Fruit fly (Drosophila melanogaster) whole organism, embryonic: ENCODE data around the gene Gip.
A peak's percentile ranks its signal among the peaks of the same experiment; 100 is the strongest.

Experiments
- B-H2 ChIP-seq: fragments of 200-800 bp; sonication (Bioruptor generic); optimal IDR thresholded peaks from 2 replicates; lab custom pipeline; 2018; ENCODE audit warnings: missing biosample characterization, mild to moderate bottlenecking, missing genetic modification characterization
- CG10654 ChIP-seq: fragments of 200-800 bp; sonication (Bioruptor generic); optimal IDR thresholded peaks from 2 replicates; lab custom pipeline; 2016; ENCODE audit warnings: missing biosample characterization, missing genetic modification characterization
- CG11696 ChIP-seq: fragments of 200-800 bp; sonication (Bioruptor generic); IDR thresholded peaks from 2 replicates; pipeline ENCODE4 v1.3.6; 2022; ENCODE audit warnings: missing biosample characterization, missing genetic modification characterization
- CG13287 ChIP-seq: fragments of 200-800 bp; sonication (Bioruptor generic); IDR thresholded peaks from 2 replicates; pipeline ENCODE4 v1.3.6; 2022; ENCODE audit warnings: missing biosample characterization, missing genetic modification characterization; ENCODE audit not compliant: partially characterized antibody
- CG16813 ChIP-seq: fragments of 200-800 bp; sonication (Bioruptor generic); IDR thresholded peaks from 3 replicates; pipeline ENCODE4 v1.3.6; 2022; ENCODE audit warnings: missing biosample characterization, missing genetic modification characterization; ENCODE audit not compliant: partially characterized antibody
- CG18764 ChIP-seq: fragments of 200-800 bp; sonication (Bioruptor generic); optimal IDR thresholded peaks from 3 replicates; lab custom pipeline; 2016; ENCODE audit warnings: missing biosample characterization, missing genetic modification characterization
- CG32532 ChIP-seq: fragments of 200-800 bp; sonication (Bioruptor generic); IDR thresholded peaks from 2 replicates; pipeline ENCODE4 v1.3.6; 2022; ENCODE audit warnings: missing biosample characterization, missing genetic modification characterization
- CG34376 ChIP-seq: fragments of 200-800 bp; sonication (Bioruptor generic); optimal IDR thresholded peaks from 2 replicates; lab custom pipeline; 2018; ENCODE audit warnings: missing biosample characterization, mild to moderate bottlenecking, missing genetic modification characterization
- CG3838 ChIP-seq: fragments of 200-800 bp; sonication (Bioruptor generic); optimal IDR thresholded peaks from 3 replicates; lab custom pipeline; 2016; ENCODE audit warnings: missing biosample characterization, missing genetic modification characterization
- CG6683 ChIP-seq: fragments of 200-800 bp; sonication (Bioruptor generic); optimal IDR thresholded peaks from 2 replicates; lab custom pipeline; 2017; ENCODE audit warnings: missing biosample characterization, mild to moderate bottlenecking, missing genetic modification characterization, missing genetic modification reagents
- CG7963 ChIP-seq: fragments of 200-800 bp; sonication (Bioruptor generic); IDR thresholded peaks from 3 replicates; pipeline ENCODE4 v1.3.6; 2022; ENCODE audit warnings: missing biosample characterization, missing genetic modification characterization; ENCODE audit not compliant: partially characterized antibody
- CG7987 ChIP-seq: fragments of 200-800 bp; sonication (Bioruptor generic); optimal IDR thresholded peaks from 2 replicates; lab custom pipeline; 2018; ENCODE audit warnings: missing biosample characterization, mild to moderate bottlenecking, missing genetic modification characterization, moderate library complexity
- CG8944 ChIP-seq: fragments of 200-800 bp; sonication (Bioruptor generic); optimal IDR thresholded peaks from 3 replicates; lab custom pipeline; 2016; ENCODE audit warnings: missing biosample characterization, missing genetic modification characterization
- Hr51 ChIP-seq, 2 experiments: fragments of 200-800 bp; sonication (Bioruptor generic); optimal IDR thresholded peaks; 2 replicates in 1 of 2; 3 replicates in 1 of 2; lab custom pipeline; 2016 to 2018; ENCODE audit warnings: missing biosample characterization in 2 of 2, missing genetic modification characterization in 2 of 2, mild to moderate bottlenecking in 1 of 2, moderate library complexity in 1 of 2
- Hsf ChIP-seq: fragments of 200-800 bp; sonication (Bioruptor generic); optimal IDR thresholded peaks from 3 replicates; lab custom pipeline; 2016; ENCODE audit warnings: missing biosample characterization, missing genetic modification characterization
- Med ChIP-seq: fragments of 200-800 bp; sonication (Bioruptor generic); peaks from one replicate; lab custom pipeline; 2016; ENCODE audit warnings: missing biosample characterization, missing genetic modification characterization, mild to moderate bottlenecking, inconsistent platforms, moderate library complexity
- Mes4 ChIP-seq: fragments of 200-800 bp; sonication (Bioruptor generic); optimal IDR thresholded peaks from 2 replicates; lab custom pipeline; 2016; ENCODE audit warnings: missing biosample characterization, missing genetic modification characterization
- Neu2 ChIP-seq: fragments of 200-800 bp; sonication (Bioruptor generic); optimal IDR thresholded peaks from 3 replicates; lab custom pipeline; 2016; ENCODE audit warnings: missing biosample characterization, missing genetic modification characterization, borderline replicate concordance
- Nf-YB ChIP-seq: fragments of 200-800 bp; sonication (Bioruptor generic); optimal IDR thresholded peaks from 3 replicates; lab custom pipeline; 2019; ENCODE audit warnings: missing biosample characterization, mild to moderate bottlenecking, missing genetic modification characterization, moderate library complexity
- Nf-YC ChIP-seq: fragments of 200-800 bp; optimal IDR thresholded peaks from 3 replicates; lab custom pipeline; 2019; ENCODE audit warnings: missing biosample characterization, mild to moderate bottlenecking, missing genetic modification characterization, moderate library complexity
- Pdp1 ChIP-seq, 2 experiments: fragments of 200-800 bp; sonication (Bioruptor generic); optimal IDR thresholded peaks; 3 replicates each; lab custom pipeline; 2016; ENCODE audit warnings: missing biosample characterization in 2 of 2, missing genetic modification characterization in 2 of 2, mild to moderate bottlenecking in 1 of 2, moderate library complexity in 1 of 2
- Vsx1 ChIP-seq: fragments of 200-800 bp; sonication (Bioruptor generic); optimal IDR thresholded peaks from 2 replicates; lab custom pipeline; 2017; ENCODE audit warnings: missing biosample characterization, mild to moderate bottlenecking, missing genetic modification characterization, missing genetic modification reagents
- YL-1 ChIP-seq: fragments of 200-800 bp; sonication (Bioruptor generic); optimal IDR thresholded peaks from 3 replicates; lab custom pipeline; 2017; ENCODE audit warnings: missing biosample characterization, mild to moderate bottlenecking, missing genetic modification characterization
- amos ChIP-seq: fragments of 200-800 bp; sonication (Bioruptor generic); IDR thresholded peaks from 2 replicates; pipeline ENCODE4 v1.3.6; 2022; ENCODE audit warnings: missing biosample characterization, missing genetic modification characterization; ENCODE audit not compliant: partially characterized antibody
- aop ChIP-seq: fragments of 200-800 bp; sonication (Bioruptor generic); IDR thresholded peaks from 2 replicates; pipeline ENCODE4 v1.3.6; 2022; ENCODE audit warnings: missing biosample characterization, missing genetic modification characterization
- ap ChIP-seq: fragments of 200-800 bp; sonication (Bioruptor generic); IDR thresholded peaks from 2 replicates; pipeline ENCODE4 v1.3.6; 2022; ENCODE audit warnings: missing biosample characterization, missing genetic modification characterization
- ase ChIP-seq: fragments of 200-800 bp; sonication (Bioruptor generic); IDR thresholded peaks from 3 replicates; pipeline ENCODE4 v1.3.6; 2022; ENCODE audit warnings: missing biosample characterization, missing genetic modification characterization
- ash1 ChIP-seq: fragments of 200-800 bp; sonication (Bioruptor generic); optimal IDR thresholded peaks from 2 replicates; lab custom pipeline; 2018; ENCODE audit warnings: missing biosample characterization, mild to moderate bottlenecking, missing genetic modification characterization
- chinmo ChIP-seq: fragments of 200-800 bp; sonication (Bioruptor generic); IDR thresholded peaks from 4 replicates; pipeline ENCODE4 v1.3.6; 2022; ENCODE audit warnings: missing biosample characterization, missing genetic modification characterization; ENCODE audit not compliant: partially characterized antibody
- da ChIP-seq: fragments of 200-800 bp; sonication (Bioruptor generic); optimal IDR thresholded peaks from 2 replicates; lab custom pipeline; 2016; ENCODE audit warnings: missing biosample characterization, missing genetic modification characterization
- dm ChIP-seq: fragments of 200-800 bp; sonication (Bioruptor generic); optimal IDR thresholded peaks from 3 replicates; lab custom pipeline; 2016; ENCODE audit warnings: missing biosample characterization, missing genetic modification characterization
- eve ChIP-seq, 2 experiments: fragments of >200 bp; optimal IDR thresholded peaks; 2 replicates each; lab custom pipeline; 2017; ENCODE audit warnings: missing biosample characterization in 2 of 2, missing genetic modification characterization in 2 of 2
- grn ChIP-seq: fragments of 200-800 bp; sonication (Bioruptor generic); optimal IDR thresholded peaks from 3 replicates; lab custom pipeline; 2017; ENCODE audit warnings: missing biosample characterization, missing genetic modification characterization
- gsb-n ChIP-seq: fragments of 200-800 bp; sonication (Bioruptor generic); optimal IDR thresholded peaks from 3 replicates; lab custom pipeline; 2018; ENCODE audit warnings: missing biosample characterization, mild to moderate bottlenecking, missing genetic modification characterization
- her ChIP-seq: fragments of 200-800 bp; sonication (Bioruptor generic); optimal IDR thresholded peaks from 2 replicates; lab custom pipeline; 2016; ENCODE audit warnings: missing biosample characterization, missing genetic modification characterization
- lab ChIP-seq: fragments of 200-800 bp; sonication (Bioruptor generic); optimal IDR thresholded peaks from 3 replicates; lab custom pipeline; 2017; ENCODE audit warnings: missing biosample characterization, missing genetic modification characterization, mild to moderate bottlenecking, moderate library complexity, missing genetic modification reagents
- mirr ChIP-seq: fragments of 200-800 bp; sonication (Bioruptor generic); optimal IDR thresholded peaks from 3 replicates; lab custom pipeline; 2018; ENCODE audit warnings: missing biosample characterization, mild to moderate bottlenecking, missing genetic modification characterization
- mld ChIP-seq: fragments of 200-800 bp; sonication (Bioruptor generic); IDR thresholded peaks from 3 replicates; pipeline ENCODE4 v1.3.6; 2022; ENCODE audit warnings: missing biosample characterization, missing genetic modification characterization; ENCODE audit not compliant: partially characterized antibody
- run ChIP-seq: fragments of 200-800 bp; sonication (Bioruptor generic); optimal IDR thresholded peaks from 3 replicates; lab custom pipeline; 2018; ENCODE audit warnings: missing biosample characterization, mild to moderate bottlenecking, missing genetic modification characterization
- slp2 ChIP-seq: fragments of 200-800 bp; sonication (Bioruptor generic); optimal IDR thresholded peaks from 2 replicates; lab custom pipeline; 2016; ENCODE audit warnings: missing biosample characterization, missing genetic modification characterization
- sqz ChIP-seq: fragments of 200-800 bp; sonication (Bioruptor generic); optimal IDR thresholded peaks from 3 replicates; lab custom pipeline; 2018; ENCODE audit warnings: missing biosample characterization, mild to moderate bottlenecking, missing genetic modification characterization
- stwl ChIP-seq: fragments of 200-800 bp; sonication (Bioruptor generic); optimal IDR thresholded peaks from 3 replicates; lab custom pipeline; 2018; ENCODE audit warnings: missing biosample characterization, mild to moderate bottlenecking, missing genetic modification characterization, moderate library complexity
- sug ChIP-seq: fragments of 200-800 bp; optimal IDR thresholded peaks from 2 replicates; lab custom pipeline; 2019; ENCODE audit warnings: missing biosample characterization, mild to moderate bottlenecking, missing genetic modification characterization, moderate library complexity
- trh ChIP-seq: fragments of 200-800 bp; sonication (Bioruptor generic); optimal IDR thresholded peaks from 2 replicates; lab custom pipeline; 2016; ENCODE audit warnings: missing biosample characterization, missing genetic modification characterization

Gip gene

DNA sequence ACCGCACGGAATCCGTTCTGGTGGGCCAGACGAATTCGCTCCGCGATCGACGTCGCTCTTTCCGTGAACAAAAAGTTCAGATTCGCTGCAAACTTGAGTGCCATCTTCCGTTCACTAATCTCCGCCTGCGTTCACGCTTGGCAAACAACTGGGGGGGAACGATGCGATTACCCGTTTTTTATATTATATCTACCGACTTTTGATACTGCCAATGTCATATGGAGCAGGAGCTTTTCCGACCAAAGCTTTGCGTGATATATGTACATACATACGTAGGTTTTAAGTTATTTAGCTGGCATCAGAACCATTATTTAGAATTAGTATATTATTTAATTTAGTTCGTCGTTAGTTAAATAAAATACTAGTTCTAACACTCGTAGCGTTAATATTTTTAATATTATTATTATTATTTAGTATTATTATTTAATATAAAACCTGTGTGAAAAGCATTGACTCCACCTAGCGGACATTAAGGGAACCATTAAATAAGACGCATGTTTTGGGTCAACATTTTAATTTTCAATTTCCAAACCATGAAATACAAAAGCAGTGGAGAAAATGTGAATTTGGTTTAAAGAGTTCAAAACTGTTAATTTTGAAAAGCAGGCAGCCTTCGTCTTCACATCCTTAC is at the start of gene Gip (continued):
- TF ChIP-seq CG8944 (GFP tag; lab: Kevin White, UChicago) = no peak
- TF ChIP-seq eve (GFP tag; optimal IDR thresholded peaks at IDR 0.05; lab: Kevin White, UChicago) = no peak
- no peak for TF ChIP-seq CG3838 (GFP tag; lab: Kevin White, UChicago)
- peak in 1 of 2 experiments; percentile 35 for TF ChIP-seq Pdp1 (GFP tag; optimal IDR thresholded peaks at IDR 0.05; lab: Kevin White, UChicago)
- TF ChIP-seq CG13287 (GFP tag; lab: Robert Waterston, UW) = peak; percentile 27; the same call in 1 of the 2 replicates
- no peak for TF ChIP-seq CG10654 (GFP tag; lab: Kevin White, UChicago)
- no peak for TF ChIP-seq stwl (tag; lab: Kevin White, UChicago)
- no peak for TF ChIP-seq aop (GFP tag; lab: Robert Waterston, UW)
- TF ChIP-seq ase (GFP tag; lab: Robert Waterston, UW) = no peak
- TF ChIP-seq trh (GFP tag; lab: Kevin White, UChicago) = no peak
- no peak for TF ChIP-seq B-H2
- TF ChIP-seq run (tag; lab: Kevin White, UChicago) = no peak
- no peak for TF ChIP-seq ash1 (GFP tag; lab: Kevin White, UChicago)
- TF ChIP-seq sqz (GFP tag; lab: Kevin White, UChicago) = peak; percentile 74
- peak; percentile 29 for TF ChIP-seq Nf-YC (tag; lab: Kevin White, UChicago)

dm6 chrX:10375216-10375615 is 45.5 kb upstream of the Gip start, which contains the start of the genes CG32686 and CG2898:
Gene CG32686 (minus strand): TSS chrX:10375316.
Gene CG2898 (plus strand): TSS chrX:10375374.
- TF ChIP-seq Hr51 (GFP tag; optimal IDR thresholded peaks at IDR 0.05; lab: Kevin White, UChicago) = no peak
- no peak for TF ChIP-seq her (GFP tag; lab: Kevin White, UChicago)
- no peak for TF ChIP-seq CG6683
- no peak for TF ChIP-seq dm
- no peak for TF ChIP-seq Neu2
- no peak for TF ChIP-seq CG16813 (GFP tag; lab: Robert Waterston, UW)
- TF ChIP-seq CG7963 (GFP tag; lab: Robert Waterston, UW) = no peak
- no peak for TF ChIP-seq sqz (GFP tag; lab: Kevin White, UChicago)
- no peak for TF ChIP-seq YL-1 (GFP tag; lab: Kevin White, UChicago)
- no peak for TF ChIP-seq slp2 (GFP tag; lab: Kevin White, UChicago)
- TF ChIP-seq Hsf (GFP tag; lab: Kevin White, UChicago) = no peak
- TF ChIP-seq CG18764 (GFP tag; lab: Kevin White, UChicago) = no peak

DNA sequence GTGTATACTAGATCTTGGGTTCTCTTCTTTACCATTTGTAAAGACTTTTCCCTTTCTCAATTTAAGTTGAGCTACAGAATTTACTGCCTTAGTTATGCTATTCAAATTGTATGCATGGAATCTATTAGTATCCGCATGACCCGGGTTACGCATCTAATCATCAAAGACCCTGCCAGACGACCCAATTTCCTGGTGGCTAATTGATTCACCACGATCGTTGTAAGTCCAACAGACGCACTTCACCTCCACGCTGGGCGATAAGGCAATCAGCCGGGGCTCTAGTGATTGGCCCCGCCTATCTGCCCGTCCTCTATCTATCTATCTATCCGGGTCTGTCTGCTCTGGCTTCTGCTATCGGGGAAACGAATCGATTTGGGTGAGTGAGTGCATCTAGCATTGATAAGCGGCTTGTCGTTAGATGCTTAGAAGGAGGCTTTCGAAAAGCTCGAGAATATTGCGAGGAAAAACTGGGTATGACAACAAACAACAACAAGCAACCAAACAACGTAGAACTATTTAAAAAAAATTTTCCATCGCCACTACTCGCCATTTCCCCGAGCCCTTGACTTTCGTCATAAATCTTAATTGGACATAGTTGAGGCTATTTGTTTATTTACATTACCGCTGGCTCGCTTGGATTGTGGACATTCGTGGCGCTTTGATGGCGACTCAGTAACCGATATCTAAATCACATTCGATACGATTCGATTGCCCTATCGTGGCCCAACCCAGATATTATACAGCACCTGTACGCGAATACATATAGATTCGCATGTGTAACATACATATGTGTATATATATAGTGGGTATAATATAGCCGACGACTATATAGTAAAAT is 40.7 kb upstream of the Gip start:
- no peak for TF ChIP-seq da
- TF ChIP-seq chinmo = 0 out of 4 replicates have a peak, but pooled peaks have one; percentile 44
- TF ChIP-seq CG7987 (GFP tag; lab: Kevin White, UChicago) = peak; percentile 38
- TF ChIP-seq Nf-YB (GFP tag; lab: Kevin White, UChicago) = peak; percentile 63
- peak; percentile 71 for TF ChIP-seq Vsx1 (GFP tag; lab: Kevin White, UChicago)
- peak; percentile 36 for TF ChIP-seq lab (GFP tag; lab: Kevin White, UChicago)
- TF ChIP-seq CG32532 (GFP tag; lab: Robert Waterston, UW) = no peak
- no peak for TF ChIP-seq Mes4 (GFP tag; lab: Kevin White, UChicago)
- peak; percentile 84 for TF ChIP-seq Nf-YC (tag; lab: Kevin White, UChicago)
- peak; percentile 5; the same call in 1 of the 2 replicates for TF ChIP-seq ap (GFP tag; lab: Robert Waterston, UW)
- peak; percentile 39 for TF ChIP-seq mirr (GFP tag; lab: Kevin White, UChicago)
- peak; percentile 13 for TF ChIP-seq gsb-n (tag; lab: Kevin White, UChicago)
- TF ChIP-seq sug (tag; lab: Kevin White, UChicago) = peak; percentile 76
- peak; percentile 84 for TF ChIP-seq CG34376
- no peak for TF ChIP-seq CG11696 (GFP tag; lab: Robert Waterston, UW)
- TF ChIP-seq Med = peak; percentile 53
- TF ChIP-seq mld (GFP tag; lab: Robert Waterston, UW) = no peak
- TF ChIP-seq grn (GFP tag; lab: Kevin White, UChicago) = peak; percentile 99
- TF ChIP-seq amos = no peak
